Worm (Caenorhabditis elegans) whole organism, young adult: ENCODE results near the gene glb-11.

Experiments
- F37B4.10 ChIP-seq: fragments of 200-800 bp; sonication (Bioruptor generic); IDR thresholded peaks from 2 replicates; pipeline ENCODE4 v1.3.6; 2022; ENCODE audit warnings: missing genetic modification characterization, missing compliant biosample characterization
- sptf-2 ChIP-seq: fragments of 200-800 bp; sonication (Bioruptor generic); optimal IDR thresholded peaks from 2 replicates; lab custom pipeline; 2018; ENCODE audit warnings: mild to moderate bottlenecking, missing genetic modification characterization, missing compliant biosample characterization

ce11 chrIII:3976992-3977391, 15.0 kb downstream of the glb-11 start:
- TF ChIP-seq sptf-2 (GFP tag; lab: Kevin White, UChicago) (no peak), F37B4.10 (GFP tag; lab: Robert Waterston, UW) (no peak)
